Worm (Caenorhabditis elegans): ENCODE measurements around the gene ckc-1.

DNA sequence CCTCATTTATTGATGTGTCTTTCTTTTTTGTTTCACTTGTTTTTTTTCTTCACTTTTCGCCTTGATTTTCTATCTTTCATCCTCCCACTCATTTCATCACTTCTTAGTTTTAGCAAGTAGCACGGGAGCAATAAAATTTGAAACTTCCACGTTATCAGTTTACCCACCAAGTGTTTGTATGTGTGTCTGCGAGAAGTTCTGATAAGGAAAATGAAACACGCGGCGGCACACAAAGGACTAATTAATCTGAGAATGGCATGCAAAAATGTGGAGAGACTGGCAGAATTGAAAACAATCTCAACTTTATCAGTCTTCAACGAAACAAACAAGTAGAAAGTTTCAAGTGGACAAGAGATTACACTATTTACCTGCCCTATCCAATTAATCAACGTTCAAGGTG, 42.2 kb upstream of the ckc-1 start:
- no peak for TF ChIP-seq egl-27 (tag; optimal IDR thresholded peaks at IDR 0.05)
- TF ChIP-seq daf-12 (tag; optimal IDR thresholded peaks at IDR 0.05), result no peak
- no peak for TF ChIP-seq snpc-1.2 (GFP tag; IDR thresholded peaks at IDR 0.05)
- TF ChIP-seq lin-39 (tag; optimal IDR thresholded peaks at IDR 0.05), result no peak
- no peak for TF ChIP-seq zag-1 (tag; optimal IDR thresholded peaks at IDR 0.05)
- TF ChIP-seq pha-4 (GFP tag; IDR thresholded peaks at IDR 0.05), result no peak
- TF ChIP-seq pha-4 (tag; optimal IDR thresholded peaks at IDR 0.05), result no peak
- TF ChIP-seq ceh-44 (GFP tag; IDR thresholded peaks at IDR 0.05), result no peak
- no peak for TF ChIP-seq attf-4 (tag; optimal IDR thresholded peaks at IDR 0.05)
- TF ChIP-seq nhr-77 (tag; optimal IDR thresholded peaks at IDR 0.05), result peak; percentile 55
- TF ChIP-seq aly-2 (tag; optimal IDR thresholded peaks at IDR 0.05), result no peak
